Worm (Caenorhabditis elegans) whole organism, mixed stage, embryonic: Measurements from ENCODE around the gene sul-1.

Experiments
- M03D4.4 ChIP-seq: sonication (generic microtip); optimal IDR thresholded peaks from 2 replicates; lab custom pipeline; 2017; ENCODE audit warnings: mild to moderate bottlenecking, missing genetic modification characterization, missing compliant biosample characterization
- bed-3 ChIP-seq: fragments of 200-800 bp; sonication (Bioruptor generic); optimal IDR thresholded peaks from 3 replicates; lab custom pipeline; 2018; ENCODE audit warnings: mild to moderate bottlenecking, missing genetic modification characterization, moderate library complexity, missing compliant biosample characterization
- blmp-1 ChIP-seq: fragments of 150-350 bp; optimal IDR thresholded peaks from 2 replicates; lab custom pipeline; 2014; ENCODE audit warnings: missing biosample characterization, missing genetic modification characterization
- ceh-39 ChIP-seq: fragments of 150-350 bp; optimal IDR thresholded peaks from 2 replicates; lab custom pipeline; 2014; ENCODE audit warnings: missing biosample characterization, missing genetic modification characterization
- ceh-43 ChIP-seq: fragments of 200-800 bp; sonication (Bioruptor generic); optimal IDR thresholded peaks from 2 replicates; lab custom pipeline; 2018; ENCODE audit warnings: mild to moderate bottlenecking, missing genetic modification characterization, moderate library complexity, missing compliant biosample characterization
- ceh-83 ChIP-seq: fragments of 200-800 bp; sonication (Bioruptor generic); optimal IDR thresholded peaks from 2 replicates; lab custom pipeline; 2018; ENCODE audit warnings: mild to moderate bottlenecking, missing genetic modification characterization, missing compliant biosample characterization
- ces-1 ChIP-seq: fragments of 150-350 bp; optimal IDR thresholded peaks from 2 replicates; lab custom pipeline; 2014; ENCODE audit warnings: missing biosample characterization, missing genetic modification reagents, missing genetic modification characterization
- cnd-1 ChIP-seq: fragments of 200-800 bp; sonication (Bioruptor generic); optimal IDR thresholded peaks from 2 replicates; lab custom pipeline; 2018; ENCODE audit warnings: mild to moderate bottlenecking, missing genetic modification characterization, missing compliant biosample characterization
- drap-1 ChIP-seq: fragments of 200-800 bp; sonication (Bioruptor generic); optimal IDR thresholded peaks from 3 replicates; lab custom pipeline; 2018; ENCODE audit warnings: mild to moderate bottlenecking, missing genetic modification characterization, missing compliant biosample characterization
- elt-1 ChIP-seq: sonication (generic microtip); optimal IDR thresholded peaks from 2 replicates; lab custom pipeline; 2017; ENCODE audit warnings: missing genetic modification characterization, mild to moderate bottlenecking, missing compliant biosample characterization, antibody characterized with exemption, moderate library complexity, borderline replicate concordance; ENCODE audit not compliant: insufficient read depth
- elt-3 ChIP-seq: fragments of 150-350 bp; optimal IDR thresholded peaks from 2 replicates; lab custom pipeline; 2014; ENCODE audit warnings: missing biosample characterization, missing genetic modification characterization
- flh-1 ChIP-seq: fragments of 200-800 bp; sonication (Bioruptor generic); optimal IDR thresholded peaks from 2 replicates; lab custom pipeline; 2018; ENCODE audit warnings: mild to moderate bottlenecking, missing genetic modification characterization, moderate library complexity, missing compliant biosample characterization
- ham-2 ChIP-seq: fragments of 200-800 bp; sonication (Bioruptor generic); optimal IDR thresholded peaks from 2 replicates; lab custom pipeline; 2018; ENCODE audit warnings: mild to moderate bottlenecking, missing genetic modification characterization, missing compliant biosample characterization
- hlh-1 ChIP-seq: fragments of 150-350 bp; optimal IDR thresholded peaks from 2 replicates; lab custom pipeline; 2014; ENCODE audit warnings: missing biosample characterization, missing genetic modification reagents, missing genetic modification characterization
- lin-13 ChIP-seq: fragments of 150-350 bp; optimal IDR thresholded peaks from 2 replicates; lab custom pipeline; 2014; ENCODE audit warnings: missing biosample characterization, missing genetic modification characterization
- lin-32 ChIP-seq: fragments of 200-800 bp; sonication (Bioruptor generic); optimal IDR thresholded peaks from 2 replicates; lab custom pipeline; 2018; ENCODE audit warnings: mild to moderate bottlenecking, missing genetic modification characterization, missing compliant biosample characterization
- lsy-2 ChIP-seq: fragments of 150-350 bp; optimal IDR thresholded peaks from 2 replicates; lab custom pipeline; 2014; ENCODE audit warnings: missing biosample characterization, missing genetic modification characterization
- mep-1 ChIP-seq: fragments of 150-350 bp; optimal IDR thresholded peaks from 2 replicates; lab custom pipeline; 2017; ENCODE audit warnings: missing biosample characterization, missing genetic modification reagents, missing genetic modification characterization, inconsistent platforms
- mls-2 ChIP-seq: sonication (generic microtip); optimal IDR thresholded peaks from 2 replicates; lab custom pipeline; 2016; ENCODE audit warnings: mild to moderate bottlenecking, missing genetic modification characterization, moderate library complexity, missing compliant biosample characterization
- nhr-237 ChIP-seq: fragments of 150-350 bp; optimal IDR thresholded peaks from 2 replicates; lab custom pipeline; 2014; ENCODE audit warnings: missing biosample characterization, missing genetic modification characterization
- nhr-28 ChIP-seq: fragments of 150-350 bp; optimal IDR thresholded peaks from 2 replicates; lab custom pipeline; 2014; ENCODE audit warnings: missing biosample characterization, missing genetic modification characterization
- sem-2 ChIP-seq: fragments of 200-800 bp; sonication (Bioruptor generic); optimal IDR thresholded peaks from 2 replicates; lab custom pipeline; 2018; ENCODE audit warnings: mild to moderate bottlenecking, missing genetic modification characterization, missing compliant biosample characterization
- sptf-1 ChIP-seq: sonication (generic microtip); optimal IDR thresholded peaks from 2 replicates; lab custom pipeline; 2017; ENCODE audit warnings: mild to moderate bottlenecking, missing genetic modification characterization, moderate library complexity, missing compliant biosample characterization
- tbx-8 ChIP-seq: fragments of 200-800 bp; sonication (Bioruptor generic); optimal IDR thresholded peaks from 2 replicates; lab custom pipeline; 2018; ENCODE audit warnings: mild to moderate bottlenecking, missing genetic modification characterization, moderate library complexity, missing compliant biosample characterization
- unc-120 ChIP-seq: sonication (generic microtip); optimal IDR thresholded peaks from 2 replicates; lab custom pipeline; 2017; ENCODE audit warnings: missing genetic modification characterization, missing compliant biosample characterization; ENCODE audit not compliant: poor library complexity, severe bottlenecking
- unc-39 ChIP-seq: fragments of 150-350 bp; optimal IDR thresholded peaks from 2 replicates; lab custom pipeline; 2014; ENCODE audit warnings: missing biosample characterization, missing genetic modification characterization
- unc-62 ChIP-seq: fragments of 150-350 bp; optimal IDR thresholded peaks from 2 replicates; lab custom pipeline; 2014; ENCODE audit warnings: missing biosample characterization, missing genetic modification reagents, missing genetic modification characterization
- zip-8 ChIP-seq: fragments of 150-350 bp; optimal IDR thresholded peaks from 2 replicates; lab custom pipeline; 2014; ENCODE audit warnings: missing biosample characterization, missing genetic modification characterization
- ztf-11 ChIP-seq: fragments of 150-350 bp; optimal IDR thresholded peaks from 2 replicates; lab custom pipeline; 2014; ENCODE audit warnings: missing biosample characterization, missing genetic modification characterization

Gene sul-1

ce11 chrX:3300582-3300981, 29.9 kb upstream of the sul-1 start:
- TF ChIP-seq mep-1 (no peak), drap-1 (GFP tag; lab: Kevin White, UChicago) (no peak), mls-2 (tag; lab: Kevin White, UChicago) (no peak), flh-1 (GFP tag; lab: Kevin White, UChicago) (no peak), ceh-39 (tag; lab: Kevin White, UChicago) (no peak), sem-2 (GFP tag; lab: Kevin White, UChicago) (no peak), unc-39 (tag; lab: Kevin White, UChicago) (no peak)

DNA sequence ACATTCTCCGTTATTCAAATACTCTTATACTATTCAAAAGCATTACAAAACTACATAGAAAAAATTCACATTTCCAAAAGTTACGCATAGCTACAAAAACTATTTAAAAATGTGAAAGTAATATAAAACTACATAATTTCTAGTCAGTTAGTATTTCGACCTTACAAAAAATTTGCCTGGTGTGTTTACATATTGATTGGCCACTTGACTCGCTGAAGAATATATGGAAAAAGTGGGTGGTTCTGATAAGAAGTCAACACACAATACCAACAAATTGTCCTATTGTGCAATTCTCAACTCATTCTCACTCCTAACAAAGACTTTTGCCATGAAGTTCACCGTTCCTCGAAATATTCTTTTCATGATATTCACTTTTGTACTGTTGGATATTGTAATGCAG, 27.9 kb upstream of the sul-1 start, which contains the start of gene K09C4.1:
Gene K09C4.1, plus strand, starts transcription at position 301 of the 400 bp plus-strand sequence.
- TF ChIP-seq M03D4.4 (tag; lab: Kevin White, UChicago): no peak
- no peak for TF ChIP-seq ceh-83
- no peak for TF ChIP-seq tbx-8 (GFP tag; lab: Kevin White, UChicago)
- TF ChIP-seq bed-3: no peak
- no peak for TF ChIP-seq sptf-1
- no peak for TF ChIP-seq elt-1 (tag; lab: Kevin White, UChicago)
- no peak for TF ChIP-seq ceh-43

ce11 chrX:3297812-3298211, 27.1 kb upstream of the sul-1 start:
- no peak for TF ChIP-seq cnd-1 (tag; lab: Kevin White, UChicago)
- no peak for TF ChIP-seq blmp-1
- no peak for TF ChIP-seq elt-1 (tag; lab: Kevin White, UChicago)

DNA sequence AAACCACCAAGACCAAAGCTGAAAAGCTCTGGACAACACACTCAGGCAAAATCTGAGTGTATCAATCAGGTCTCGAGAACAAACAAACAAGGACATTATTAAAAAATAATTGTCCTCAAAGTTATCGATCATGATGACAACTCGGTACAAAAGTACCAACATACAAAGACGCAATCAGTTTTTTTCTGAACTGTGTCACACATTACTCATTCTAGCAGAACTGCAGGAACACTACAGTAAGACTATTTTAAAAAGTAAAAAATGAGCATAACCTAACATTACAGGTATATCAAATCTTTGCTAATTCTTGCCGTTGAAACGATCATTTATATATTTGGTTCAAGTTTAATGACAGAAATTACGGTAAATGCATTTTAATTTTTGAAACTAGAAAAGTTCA, 25.5 kb upstream of the sul-1 start, which contains the start of gene K09C4.2:
Gene K09C4.2, plus strand, starts transcription at position 301 of the 400 bp plus-strand sequence.
- no peak for TF ChIP-seq ceh-83
- no peak for TF ChIP-seq hlh-1 (tag; lab: Kevin White, UChicago)
- no peak for TF ChIP-seq tbx-8 (GFP tag; lab: Kevin White, UChicago)
- TF ChIP-seq flh-1 (GFP tag; lab: Kevin White, UChicago): no peak

- TF ChIP-seq nhr-237 (tag; lab: Kevin White, UChicago) (no peak), ham-2 (GFP tag; lab: Kevin White, UChicago) (no peak), bed-3 (no peak), lin-13 (tag; lab: Kevin White, UChicago) (no peak), lsy-2 (tag; lab: Kevin White, UChicago) (no peak), mls-2 (tag; lab: Kevin White, UChicago) (no peak), unc-120 (no peak), ces-1 (GFP tag; lab: Kevin White, UChicago) (no peak), M03D4.4 (tag; lab: Kevin White, UChicago) (no peak), lin-32 (GFP tag; lab: Kevin White, UChicago) (no peak), tbx-8 (GFP tag; lab: Kevin White, UChicago) (no peak), sptf-1 (no peak), hlh-1 (tag; lab: Kevin White, UChicago) (no peak), nhr-28 (tag; lab: Kevin White, UChicago) (no peak), flh-1 (GFP tag; lab: Kevin White, UChicago) (no peak), ceh-39 (tag; lab: Kevin White, UChicago) (no peak), elt-1 (tag; lab: Kevin White, UChicago) (no peak), elt-3 (tag; lab: Kevin White, UChicago) (no peak), ceh-83 (no peak)
Measured at ce11 chrX:3291948-3292347, 21.2 kb upstream of the sul-1 start.

- TF ChIP-seq ceh-83 (no peak), ceh-39 (tag; lab: Kevin White, UChicago) (no peak), zip-8 (tag; lab: Kevin White, UChicago) (no peak), ztf-11 (tag; lab: Kevin White, UChicago) (no peak), blmp-1 (no peak), lsy-2 (tag; lab: Kevin White, UChicago) (no peak), hlh-1 (tag; lab: Kevin White, UChicago) (no peak), sptf-1 (no peak), cnd-1 (tag; lab: Kevin White, UChicago) (no peak), mls-2 (tag; lab: Kevin White, UChicago) (no peak), unc-62 (GFP tag; lab: Kevin White, UChicago) (no peak)
- TF ChIP-seq, all 35 proteins: peak for 0
Measured at ce11 chrX:3290147-3290546, 19.4 kb upstream of the sul-1 start.
